Worm (Caenorhabditis elegans): ENCODE data around the gene frh-1.

DNA sequence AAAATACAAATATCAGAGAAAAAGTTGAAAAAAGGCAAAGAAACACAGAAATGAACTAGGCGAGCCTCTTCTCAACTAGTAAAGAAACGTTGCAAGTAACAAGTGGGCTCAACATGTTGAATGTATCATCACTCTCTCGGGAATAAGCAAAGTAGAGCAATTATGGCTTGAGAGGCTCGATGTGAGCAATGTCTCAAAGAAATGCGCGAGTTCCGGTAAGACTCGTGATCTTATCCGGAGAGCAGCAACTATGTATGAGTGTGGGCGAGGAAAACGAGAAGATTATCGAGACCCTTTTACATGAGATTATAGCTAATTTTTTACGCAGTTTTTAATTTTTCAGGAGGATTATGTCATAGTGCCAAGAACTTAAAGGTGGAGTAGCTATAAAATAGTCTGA, 35.0 kb downstream of the frh-1 start:
- TF ChIP-seq mdt-29 (GFP tag; IDR thresholded peaks at IDR 0.05) (no peak), jun-1 (tag; optimal IDR thresholded peaks at IDR 0.05) (no peak), arid-1 (GFP tag; conservative IDR thresholded peaks at IDR 0.05) (no peak), unc-39 (tag; optimal IDR thresholded peaks at IDR 0.05) (no peak), tag-97 (GFP tag; IDR thresholded peaks at IDR 0.05) (no peak), T26A8.4 (GFP tag; IDR thresholded peaks at IDR 0.05) (no peak), fos-1 (tag; optimal IDR thresholded peaks at IDR 0.05) (no peak), lsy-2 (tag; optimal IDR thresholded peaks at IDR 0.05) (no peak), unc-62 (GFP tag; optimal IDR thresholded peaks at IDR 0.05 in 1 of 2) (peak in 1 of 2 experiments; percentile 88), unc-62 (tag; optimal IDR thresholded peaks at IDR 0.05) (no peak), spr-3 (GFP tag; optimal IDR thresholded peaks at IDR 0.05) (no peak), dmd-6 (GFP tag; IDR thresholded peaks at IDR 0.05) (no peak), dmd-8 (GFP tag; IDR thresholded peaks at IDR 0.05) (no peak), dmd-9 (GFP tag; IDR thresholded peaks at IDR 0.05) (no peak), gei-8 (GFP tag; optimal IDR thresholded peaks at IDR 0.05) (no peak)
